Fruit fly (Drosophila melanogaster) whole organism, embryonic: ENCODE results near the gene CG34357.

Source experiments
- Blimp-1 ChIP-seq: fragments of 200-800 bp; sonication (Bioruptor generic); optimal IDR thresholded peaks from 3 replicates; lab custom pipeline; 2018; ENCODE audit warnings: missing biosample characterization, missing genetic modification characterization, mild to moderate bottlenecking, moderate library complexity, missing genetic modification reagents
- CG10147 ChIP-seq: fragments of 200-800 bp; sonication (Bioruptor generic); optimal IDR thresholded peaks from 2 replicates; lab custom pipeline; 2019; ENCODE audit warnings: missing biosample characterization, mild to moderate bottlenecking, missing genetic modification characterization, moderate library complexity
- CG12071 ChIP-seq: fragments of 200-800 bp; sonication (Bioruptor generic); optimal IDR thresholded peaks from 3 replicates; lab custom pipeline; 2018; ENCODE audit warnings: missing biosample characterization, mild to moderate bottlenecking, missing genetic modification characterization
- CG12104 ChIP-seq: fragments of 200-800 bp; sonication (Bioruptor generic); optimal IDR thresholded peaks from 3 replicates; lab custom pipeline; 2016; ENCODE audit warnings: missing biosample characterization, missing genetic modification characterization
- CG12219 ChIP-seq: fragments of 200-800 bp; sonication (Bioruptor generic); optimal IDR thresholded peaks from 3 replicates; lab custom pipeline; 2018; ENCODE audit warnings: missing biosample characterization, mild to moderate bottlenecking, missing genetic modification characterization
- CG13123 ChIP-seq: fragments of 200-800 bp; sonication (Bioruptor generic); optimal IDR thresholded peaks from 2 replicates; lab custom pipeline; 2016; ENCODE audit warnings: missing biosample characterization, missing genetic modification characterization
- CG13894 ChIP-seq: fragments of 200-800 bp; sonication (Bioruptor generic); optimal IDR thresholded peaks from 3 replicates; lab custom pipeline; 2018; ENCODE audit warnings: missing biosample characterization, mild to moderate bottlenecking, missing genetic modification characterization, moderate library complexity
- CG14050 ChIP-seq: fragments of 200-800 bp; sonication (Bioruptor generic); IDR thresholded peaks from 3 replicates; pipeline ENCODE4 v1.3.6; 2022; ENCODE audit warnings: missing biosample characterization, missing genetic modification characterization
- CG14667 ChIP-seq: fragments of 200-800 bp; sonication (Bioruptor generic); IDR thresholded peaks from 2 replicates; pipeline ENCODE4 v1.3.6; 2022; ENCODE audit warnings: missing biosample characterization, missing genetic modification characterization
- CG14965 ChIP-seq: fragments of 200-800 bp; sonication (Bioruptor generic); optimal IDR thresholded peaks from 2 replicates; lab custom pipeline; 2016; ENCODE audit warnings: missing biosample characterization, missing genetic modification characterization, borderline replicate concordance
- CG1832 ChIP-seq: fragments of 200-800 bp; sonication (Bioruptor generic); optimal IDR thresholded peaks from 2 replicates; lab custom pipeline; 2017; ENCODE audit warnings: missing biosample characterization, mild to moderate bottlenecking, missing genetic modification characterization, inconsistent platforms
- CG2120 ChIP-seq: fragments of 200-800 bp; sonication (Bioruptor generic); optimal IDR thresholded peaks from 3 replicates; lab custom pipeline; 2016; ENCODE audit warnings: missing biosample characterization, missing genetic modification characterization
- CG3065 ChIP-seq: fragments of 200-800 bp; sonication (Bioruptor generic); optimal IDR thresholded peaks from 2 replicates; lab custom pipeline; 2016; ENCODE audit warnings: missing biosample characterization, missing genetic modification characterization
- CG34224 ChIP-seq: fragments of 200-800 bp; sonication (Bioruptor generic); IDR thresholded peaks from 3 replicates; pipeline ENCODE4 v1.3.6; 2022; ENCODE audit warnings: missing biosample characterization, missing genetic modification characterization; ENCODE audit not compliant: partially characterized antibody
- CG4328 ChIP-seq: fragments of 200-800 bp; sonication (Bioruptor generic); optimal IDR thresholded peaks from 3 replicates; lab custom pipeline; 2017; ENCODE audit warnings: missing biosample characterization, missing genetic modification reagents, missing genetic modification characterization
- CG4360 ChIP-seq: fragments of 200-800 bp; sonication (Bioruptor generic); IDR thresholded peaks from 2 replicates; pipeline ENCODE4 v1.3.6; 2022; ENCODE audit warnings: missing biosample characterization, missing genetic modification characterization
- CG7357 ChIP-seq: fragments of 200-800 bp; sonication (Bioruptor generic); IDR thresholded peaks from 3 replicates; pipeline ENCODE4 v1.3.6; 2022; ENCODE audit warnings: missing biosample characterization, missing genetic modification characterization
- CG7786 ChIP-seq: fragments of 200-800 bp; sonication (Bioruptor generic); optimal IDR thresholded peaks from 2 replicates; lab custom pipeline; 2016; ENCODE audit warnings: missing biosample characterization, missing genetic modification characterization
- CG7839 ChIP-seq: fragments of 200-800 bp; sonication (Bioruptor generic); optimal IDR thresholded peaks from 3 replicates; lab custom pipeline; 2018; ENCODE audit warnings: missing biosample characterization, mild to moderate bottlenecking, missing genetic modification characterization, moderate library complexity
- Chrac-16 ChIP-seq: fragments of 200-800 bp; sonication (Bioruptor generic); optimal IDR thresholded peaks from 3 replicates; lab custom pipeline; 2016; ENCODE audit warnings: missing biosample characterization, missing genetic modification characterization
- E2f2 ChIP-seq: fragments of 200-800 bp; sonication (Bioruptor generic); IDR thresholded peaks from 2 replicates; pipeline ENCODE4 v1.3.6; 2022; ENCODE audit warnings: missing biosample characterization, missing genetic modification characterization
- Gug ChIP-seq: fragments of 200-800 bp; sonication (Bioruptor generic); IDR thresholded peaks from 4 replicates; pipeline ENCODE4 v1.3.6; 2022; ENCODE audit warnings: missing biosample characterization, missing genetic modification characterization
- HLHmδ ChIP-seq: fragments of 200-800 bp; sonication (Bioruptor generic); optimal IDR thresholded peaks from 2 replicates; lab custom pipeline; 2018; ENCODE audit warnings: missing biosample characterization, mild to moderate bottlenecking, missing genetic modification characterization, moderate library complexity
- Hr39 ChIP-seq: fragments of >200 bp; optimal IDR thresholded peaks from 2 replicates; lab custom pipeline; 2017
- Lhr ChIP-seq: fragments of 200-800 bp; sonication (Bioruptor generic); optimal IDR thresholded peaks from 3 replicates; lab custom pipeline; 2017; ENCODE audit warnings: mild to moderate bottlenecking, missing biosample characterization, missing genetic modification reagents, missing genetic modification characterization
- Mes4 ChIP-seq: fragments of 200-800 bp; sonication (Bioruptor generic); optimal IDR thresholded peaks from 2 replicates; lab custom pipeline; 2016; ENCODE audit warnings: missing biosample characterization, missing genetic modification characterization
- NC2α ChIP-seq: fragments of 200-800 bp; sonication (Bioruptor generic); optimal IDR thresholded peaks from 2 replicates; lab custom pipeline; 2016; ENCODE audit warnings: missing biosample characterization, missing genetic modification characterization
- Neu2 ChIP-seq: fragments of 200-800 bp; sonication (Bioruptor generic); optimal IDR thresholded peaks from 3 replicates; lab custom pipeline; 2016; ENCODE audit warnings: missing biosample characterization, missing genetic modification characterization, borderline replicate concordance
- NfI ChIP-seq: fragments of 200-800 bp; sonication (Bioruptor generic); optimal IDR thresholded peaks from 3 replicates; lab custom pipeline; 2018; ENCODE audit warnings: missing biosample characterization, mild to moderate bottlenecking, missing genetic modification characterization, moderate library complexity
- Stat92E ChIP-seq, 3 experiments: fragments of >200 bp in 2 of 3; fragments of 200-800 bp in 1 of 3; sonication (Bioruptor generic) in 1 of 3; optimal IDR thresholded peaks; 2 replicates each; lab custom pipeline; 2017 to 2019; ENCODE audit warnings: missing biosample characterization in 3 of 3, missing genetic modification characterization in 3 of 3, mild to moderate bottlenecking in 1 of 3, moderate library complexity in 1 of 3
- ac ChIP-seq: fragments of 200-800 bp; sonication (Bioruptor generic); optimal IDR thresholded peaks from 3 replicates; lab custom pipeline; 2017; ENCODE audit warnings: missing biosample characterization, mild to moderate bottlenecking, missing genetic modification characterization
- bab2 ChIP-seq: fragments of 200-800 bp; sonication (Bioruptor generic); optimal IDR thresholded peaks from 2 replicates; lab custom pipeline; 2016; ENCODE audit warnings: missing biosample characterization, missing genetic modification characterization
- ci ChIP-seq: fragments of 200-800 bp; sonication (Bioruptor generic); IDR thresholded peaks from 3 replicates; pipeline ENCODE4 v1.3.6; 2022; ENCODE audit warnings: missing biosample characterization, missing genetic modification characterization
- corto ChIP-seq: fragments of 200-800 bp; sonication (Bioruptor generic); optimal IDR thresholded peaks from 2 replicates; lab custom pipeline; 2016; ENCODE audit warnings: missing biosample characterization, mild to moderate bottlenecking, missing genetic modification characterization, moderate library complexity
- dpn ChIP-seq, 2 experiments: fragments of 200-800 bp; sonication (Bioruptor generic); optimal IDR thresholded peaks; 3 replicates each; lab custom pipeline; 2016; ENCODE audit warnings: missing biosample characterization in 2 of 2, missing genetic modification characterization in 2 of 2
- ewg ChIP-seq: fragments of 200-800 bp; sonication (Bioruptor generic); optimal IDR thresholded peaks from 3 replicates; lab custom pipeline; 2017; ENCODE audit warnings: mild to moderate bottlenecking, missing biosample characterization, missing genetic modification reagents, missing genetic modification characterization
- fru ChIP-seq: fragments of >200 bp; optimal IDR thresholded peaks from 2 replicates; lab custom pipeline; 2017
- ftz-f1 ChIP-seq: fragments of 200-800 bp; sonication (Bioruptor generic); optimal IDR thresholded peaks from 2 replicates; lab custom pipeline; 2016; ENCODE audit warnings: missing biosample characterization, missing genetic modification characterization
- lilli ChIP-seq: fragments of 200-800 bp; sonication (Bioruptor generic); optimal IDR thresholded peaks from 3 replicates; lab custom pipeline; 2016; ENCODE audit warnings: missing biosample characterization, missing genetic modification characterization
- odd ChIP-seq: fragments of 200-800 bp; sonication (Bioruptor generic); optimal IDR thresholded peaks from 2 replicates; lab custom pipeline; 2017; ENCODE audit warnings: missing biosample characterization, mild to moderate bottlenecking, missing genetic modification characterization
- psq ChIP-seq: fragments of 200-800 bp; sonication (Bioruptor generic); optimal IDR thresholded peaks from 2 replicates; lab custom pipeline; 2017; ENCODE audit warnings: missing biosample characterization, missing genetic modification characterization
- row ChIP-seq: fragments of 200-800 bp; sonication (Bioruptor generic); IDR thresholded peaks from 3 replicates; pipeline ENCODE4 v1.3.6; 2022; ENCODE audit warnings: missing biosample characterization, missing genetic modification characterization
- run ChIP-seq: fragments of 200-800 bp; sonication (Bioruptor generic); optimal IDR thresholded peaks from 3 replicates; lab custom pipeline; 2018; ENCODE audit warnings: missing biosample characterization, mild to moderate bottlenecking, missing genetic modification characterization
- salm ChIP-seq: fragments of 200-800 bp; sonication (Bioruptor generic); optimal IDR thresholded peaks from 2 replicates; lab custom pipeline; 2018; ENCODE audit warnings: missing biosample characterization, mild to moderate bottlenecking, missing genetic modification characterization
- seq ChIP-seq: fragments of 200-800 bp; sonication (Bioruptor generic); IDR thresholded peaks from 2 replicates; pipeline ENCODE4 v1.3.6; 2022; ENCODE audit warnings: missing biosample characterization, missing genetic modification characterization
- slou ChIP-seq: fragments of 200-800 bp; sonication (Bioruptor generic); optimal IDR thresholded peaks from 3 replicates; lab custom pipeline; 2016; ENCODE audit warnings: missing biosample characterization, missing genetic modification characterization
- sqz ChIP-seq: fragments of 200-800 bp; sonication (Bioruptor generic); optimal IDR thresholded peaks from 3 replicates; lab custom pipeline; 2018; ENCODE audit warnings: missing biosample characterization, mild to moderate bottlenecking, missing genetic modification characterization
- tap ChIP-seq: fragments of 200-800 bp; optimal IDR thresholded peaks from 3 replicates; lab custom pipeline; 2019; ENCODE audit warnings: missing biosample characterization, mild to moderate bottlenecking, missing genetic modification characterization, moderate library complexity
- toy ChIP-seq: fragments of 200-800 bp; sonication (Bioruptor generic); IDR thresholded peaks from 2 replicates; pipeline ENCODE4 v1.3.6; 2022; ENCODE audit warnings: missing biosample characterization, missing genetic modification characterization
- trem ChIP-seq: fragments of 200-800 bp; optimal IDR thresholded peaks from 3 replicates; lab custom pipeline; 2019; ENCODE audit warnings: missing biosample characterization, mild to moderate bottlenecking, missing genetic modification characterization, moderate library complexity
- twi ChIP-seq: fragments of 200-800 bp; optimal IDR thresholded peaks from 2 replicates; lab custom pipeline; 2019; ENCODE audit warnings: missing biosample characterization, mild to moderate bottlenecking, missing genetic modification characterization, moderate library complexity

CG34357 gene

DNA sequence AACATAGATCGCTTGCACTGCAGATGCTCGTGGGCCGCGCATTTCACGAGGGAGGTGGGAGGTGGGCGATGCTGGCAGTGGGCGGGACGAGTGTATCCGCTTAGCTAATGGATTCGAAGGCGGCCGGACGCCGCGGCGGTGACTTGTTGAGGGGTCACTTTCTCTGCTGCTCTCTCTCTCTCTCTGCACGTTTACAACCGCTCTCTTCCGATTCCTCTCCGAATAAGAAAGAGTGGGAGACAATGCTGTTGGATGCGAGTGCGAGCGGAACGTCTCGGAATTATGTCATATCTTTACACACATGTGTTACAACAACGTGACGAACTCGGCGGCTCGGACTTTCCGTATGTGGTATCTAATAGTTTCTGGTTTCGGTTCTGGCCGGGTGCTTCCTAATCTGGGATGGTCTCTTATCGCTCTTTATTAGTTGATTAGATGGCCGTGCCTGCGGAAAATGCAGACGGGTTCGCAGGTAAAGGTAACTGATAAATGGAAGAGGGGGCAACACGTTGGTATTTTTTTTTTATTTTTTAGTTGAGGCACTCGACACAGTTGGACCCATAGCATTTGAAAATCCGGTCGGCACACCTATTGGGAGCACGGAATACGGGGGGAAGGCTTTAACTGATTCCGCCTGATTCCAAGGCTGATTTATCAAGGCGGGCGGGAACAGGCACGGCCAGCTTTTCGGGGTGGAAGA, 105.4 kb downstream of the CG34357 start (continued):
- TF ChIP-seq CG1832 (peak; percentile 52), CG14050 (no peak), ac (GFP tag; lab: Kevin White, UChicago) (no peak), Neu2 (no peak), row (GFP tag; lab: Robert Waterston, UW) (no peak), bab2 (GFP tag; lab: Kevin White, UChicago) (no peak), ewg (GFP tag; lab: Kevin White, UChicago) (no peak), corto (GFP tag; lab: Kevin White, UChicago) (no peak), Gug (GFP tag; lab: Robert Waterston, UW) (no peak), CG34224 (GFP tag; lab: Robert Waterston, UW) (peak; percentile 46; the same call in 1 of the 3 replicates), toy (GFP tag; lab: Robert Waterston, UW) (no peak), NC2α (GFP tag; lab: Kevin White, UChicago) (no peak), seq (GFP tag; lab: Robert Waterston, UW) (peak; percentile 30; the same call in 1 of the 2 replicates), CG12071 (peak; percentile 2), Blimp-1 (GFP tag; lab: Kevin White, UChicago) (peak; percentile 71), E2f2 (GFP tag; lab: Robert Waterston, UW) (no peak), CG4328 (no peak), Lhr (GFP tag; lab: Kevin White, UChicago) (no peak), tap (no peak), lilli (GFP tag; lab: Kevin White, UChicago) (no peak), CG2120 (GFP tag; lab: Kevin White, UChicago) (no peak), Chrac-16 (GFP tag; lab: Kevin White, UChicago) (no peak), twi (tag; lab: Kevin White, UChicago) (peak; percentile 83), Stat92E (GFP tag; optimal IDR thresholded peaks at IDR 0.05; lab: Kevin White, UChicago) (no peak), CG14965 (GFP tag; lab: Kevin White, UChicago) (no peak), CG7357 (no peak), CG12104 (GFP tag; lab: Kevin White, UChicago) (no peak), Mes4 (GFP tag; lab: Kevin White, UChicago) (no peak), dpn (GFP tag; optimal IDR thresholded peaks at IDR 0.05; lab: Kevin White, UChicago) (no peak), CG14667 (GFP tag; lab: Robert Waterston, UW) (no peak), CG3065 (peak; percentile 21), CG4360 (GFP tag; lab: Robert Waterston, UW) (peak; percentile 76), run (tag; lab: Kevin White, UChicago) (no peak), ftz-f1 (GFP tag; lab: Kevin White, UChicago) (no peak), HLHmδ (GFP tag; lab: Kevin White, UChicago) (peak; percentile 39), odd (no peak), slou (GFP tag; lab: Kevin White, UChicago) (no peak), psq (no peak), CG7786 (GFP tag; lab: Kevin White, UChicago) (peak; percentile 22), CG10147 (GFP tag; lab: Kevin White, UChicago) (peak; percentile 17), salm (tag; lab: Kevin White, UChicago) (no peak), trem (tag; lab: Kevin White, UChicago) (no peak), CG13123 (GFP tag; lab: Kevin White, UChicago) (no peak), NfI (GFP tag; lab: Kevin White, UChicago) (no peak), sqz (GFP tag; lab: Kevin White, UChicago) (peak; percentile 41), CG7839 (no peak), Hr39 (no peak), fru (no peak), ci (peak; percentile 59; the same call in 2 of the 3 replicates), CG13894 (no peak), CG12219 (no peak)
